Worm (Caenorhabditis elegans) whole organism, L3 larva: ENCODE results near the gene T19C4.1.
"Not testable (repeated sequence)": the region's sequence is repeated elsewhere in the genome, so short reads cannot be mapped to it uniquely, and the experiment has no call there.

Experiments used
- R02D3.7 ChIP-seq: fragments of 150-350 bp; optimal IDR thresholded peaks from 2 replicates; lab custom pipeline; 2014; ENCODE audit warnings: missing biosample characterization, missing genetic modification characterization
- ama-1 ChIP-seq: fragments of 150-350 bp; optimal IDR thresholded peaks from 2 replicates; lab custom pipeline; 2018
- egl-5 ChIP-seq: fragments of 150-350 bp; optimal IDR thresholded peaks from 2 replicates; lab custom pipeline; 2017; ENCODE audit warnings: missing biosample characterization, missing genetic modification reagents, missing genetic modification characterization, inconsistent platforms
- elt-3 ChIP-seq, 3 experiments: fragments of 150-350 bp in 1 of 3; sonication (generic microtip) in 2 of 3; optimal IDR thresholded peaks; 2 replicates in 2 of 3; 4 replicates in 1 of 3; lab custom pipeline; 2014 to 2017; ENCODE audit warnings: missing biosample characterization in 3 of 3, missing genetic modification characterization in 3 of 3
- fkh-10 ChIP-seq: sonication (generic microtip); optimal IDR thresholded peaks from 2 replicates; lab custom pipeline; 2017; ENCODE audit warnings: missing biosample characterization, missing genetic modification reagents, missing genetic modification characterization
- nfya-1 ChIP-seq: sonication (generic microtip); optimal IDR thresholded peaks from 2 replicates; lab custom pipeline; 2017; ENCODE audit warnings: missing genetic modification characterization, mild to moderate bottlenecking, missing compliant biosample characterization, antibody characterized with exemption, moderate library complexity; ENCODE audit not compliant: insufficient read depth
- nhr-11 ChIP-seq: fragments of 150-350 bp; optimal IDR thresholded peaks from 2 replicates; lab custom pipeline; 2014; ENCODE audit warnings: missing biosample characterization, missing genetic modification characterization
- nhr-12 ChIP-seq: fragments of 150-350 bp; optimal IDR thresholded peaks from 2 replicates; lab custom pipeline; 2014; ENCODE audit warnings: missing biosample characterization, missing genetic modification characterization
- nhr-237 ChIP-seq: fragments of 150-350 bp; optimal IDR thresholded peaks from 2 replicates; lab custom pipeline; 2014; ENCODE audit warnings: missing biosample characterization, missing genetic modification characterization
- nhr-76 ChIP-seq: fragments of 150-350 bp; sonication (generic microtip); optimal IDR thresholded peaks from 5 replicates; lab custom pipeline; 2014; ENCODE audit warnings: missing biosample characterization, missing genetic modification characterization
- nhr-77 ChIP-seq: fragments of 150-350 bp; optimal IDR thresholded peaks from 2 replicates; lab custom pipeline; 2014; ENCODE audit warnings: missing biosample characterization, missing genetic modification characterization
- pha-4 ChIP-seq: fragments of 150-350 bp; optimal IDR thresholded peaks from 2 replicates; lab custom pipeline; 2014; ENCODE audit warnings: missing biosample characterization, missing genetic modification reagents, missing genetic modification characterization
- snpc-4 ChIP-seq: fragments of 150-350 bp; optimal IDR thresholded peaks from 2 replicates; lab custom pipeline; 2014; ENCODE audit warnings: missing biosample characterization, missing genetic modification characterization

- not testable (repeated sequence) for TF ChIP-seq ama-1; R02D3.7 (tag; lab: Kevin White, UChicago); nhr-11; elt-3 (tag; optimal IDR thresholded peaks at IDR 0.05; lab: Kevin White, UChicago); nhr-12 (tag; lab: Kevin White, UChicago); nhr-237; snpc-4 (tag; lab: Kevin White, UChicago); pha-4; fkh-10; egl-5 (tag; lab: Kevin White, UChicago); nhr-77 (tag; lab: Kevin White, UChicago); nfya-1 (tag; lab: Kevin White, UChicago); nhr-76 (tag; lab: Kevin White, UChicago)
Observed at ce11 chrV:11109647-11110046, 39.9 kb upstream of the T19C4.1 start, which contains the start of gene Y42A5A.5.
